Fruit fly (Drosophila melanogaster) whole organism, wandering third instar larva: ENCODE results near the gene tutl.

ENCODE experiments used
- CG9705 ChIP-seq: fragments of 200-800 bp; sonication (Bioruptor generic); optimal IDR thresholded peaks from 2 replicates; lab custom pipeline; 2018; ENCODE audit warnings: missing biosample characterization, mild to moderate bottlenecking, missing genetic modification characterization
- CrebA ChIP-seq: fragments of 200-800 bp; sonication (Bioruptor generic); optimal IDR thresholded peaks from 2 replicates; lab custom pipeline; 2016; ENCODE audit warnings: missing biosample characterization, mild to moderate bottlenecking, missing genetic modification characterization, borderline replicate concordance
- Dfd ChIP-seq: fragments of >200 bp; optimal IDR thresholded peaks from 2 replicates; lab custom pipeline; 2017; ENCODE audit warnings: missing biosample characterization, missing genetic modification characterization
- Dif ChIP-seq: fragments of 200-275, 200-300 bp; sonication (Bioruptor generic); optimal IDR thresholded peaks from 2 replicates; lab custom pipeline; 2018; ENCODE audit warnings: missing biosample characterization, missing genetic modification characterization; ENCODE audit not compliant: partially characterized antibody
- GATAd ChIP-seq: sonication (Bioruptor generic); optimal IDR thresholded peaks from 2 replicates; lab custom pipeline; 2016; ENCODE audit warnings: missing biosample characterization, missing genetic modification characterization
- HLH106 ChIP-seq: fragments of 200-800 bp; optimal IDR thresholded peaks from 3 replicates; lab custom pipeline; 2019; ENCODE audit warnings: missing biosample characterization, mild to moderate bottlenecking, missing genetic modification characterization, moderate library complexity
- Hr78 ChIP-seq: fragments of >200 bp; optimal IDR thresholded peaks from 2 replicates; lab custom pipeline; 2017; ENCODE audit warnings: missing biosample characterization, missing genetic modification characterization
- Jra ChIP-seq: sonication (Bioruptor generic); optimal IDR thresholded peaks from 2 replicates; lab custom pipeline; 2016; ENCODE audit warnings: missing biosample characterization, missing genetic modification characterization
- Mio ChIP-seq: sonication (Bioruptor generic); optimal IDR thresholded peaks from 2 replicates; lab custom pipeline; 2016; ENCODE audit warnings: missing biosample characterization, missing genetic modification characterization
- Myc ChIP-seq: fragments of >200 bp; optimal IDR thresholded peaks from 2 replicates; lab custom pipeline; 2017
- OdsH ChIP-seq: fragments of 200-800 bp; sonication (Bioruptor generic); optimal IDR thresholded peaks from 2 replicates; lab custom pipeline; 2016; ENCODE audit warnings: missing biosample characterization, mild to moderate bottlenecking, missing genetic modification characterization
- Sp1 ChIP-seq: fragments of 200-800 bp; sonication (Bioruptor generic); optimal IDR thresholded peaks from 3 replicates; lab custom pipeline; 2019; ENCODE audit warnings: missing biosample characterization, mild to moderate bottlenecking, missing genetic modification characterization, moderate library complexity
- Vsx2 ChIP-seq: fragments of 200-300, 225-300 bp; sonication (Bioruptor generic); optimal IDR thresholded peaks from 2 replicates; lab custom pipeline; 2018; ENCODE audit warnings: missing biosample characterization, missing genetic modification characterization; ENCODE audit not compliant: partially characterized antibody
- brk ChIP-seq: fragments of 200-800 bp; sonication (Bioruptor generic); optimal IDR thresholded peaks from 2 replicates; lab custom pipeline; 2016; ENCODE audit warnings: missing biosample characterization, mild to moderate bottlenecking, missing genetic modification characterization
- dl ChIP-seq, 2 experiments: fragments of 175-275, 200-275 bp in 1 of 2; fragments of 200-275 bp in 1 of 2; sonication (Bioruptor generic); optimal IDR thresholded peaks; lab custom pipeline; 2018; ENCODE audit warnings: mild to moderate bottlenecking in 2 of 2, missing biosample characterization in 2 of 2, missing genetic modification characterization in 2 of 2, moderate library complexity in 2 of 2; ENCODE audit not compliant: partially characterized antibody in 2 of 2, insufficient read depth in 1 of 2
- dsf ChIP-seq: sonication (Bioruptor generic); optimal IDR thresholded peaks from 2 replicates; lab custom pipeline; 2016; ENCODE audit warnings: missing biosample characterization, missing genetic modification characterization, borderline replicate concordance
- ey ChIP-seq: fragments of 200-800 bp; sonication (Bioruptor generic); optimal IDR thresholded peaks from 2 replicates; lab custom pipeline; 2016; ENCODE audit warnings: missing biosample characterization, missing genetic modification characterization
- foxo ChIP-seq, 2 experiments: fragments of 200-800 bp; sonication (Bioruptor generic); optimal IDR thresholded peaks; 2 replicates in 1 of 2; 3 replicates in 1 of 2; lab custom pipeline; 2016 to 2017; ENCODE audit warnings: missing biosample characterization in 2 of 2, missing genetic modification characterization in 2 of 2
- fru ChIP-seq: fragments of 200-800 bp; sonication (Bioruptor generic); optimal IDR thresholded peaks from 3 replicates; lab custom pipeline; 2016; ENCODE audit warnings: missing biosample characterization, mild to moderate bottlenecking, missing genetic modification characterization
- h ChIP-seq: fragments of 200-800 bp; sonication (Bioruptor generic); optimal IDR thresholded peaks from 3 replicates; lab custom pipeline; 2016; ENCODE audit warnings: missing biosample characterization, mild to moderate bottlenecking, missing genetic modification characterization
- jim ChIP-seq: fragments of 175-275, 200-325 bp; sonication (Bioruptor generic); optimal IDR thresholded peaks from 2 replicates; lab custom pipeline; 2016; ENCODE audit warnings: missing biosample characterization, mild to moderate bottlenecking, missing genetic modification characterization
- lola ChIP-seq: fragments of >200 bp; optimal IDR thresholded peaks from 2 replicates; lab custom pipeline; 2017; ENCODE audit warnings: missing biosample characterization, missing genetic modification characterization
- pan ChIP-seq: fragments of >200 bp; optimal IDR thresholded peaks from 2 replicates; lab custom pipeline; 2017
- psq ChIP-seq: fragments of 200-800 bp; sonication (Bioruptor generic); optimal IDR thresholded peaks from 3 replicates; lab custom pipeline; 2017; ENCODE audit warnings: missing biosample characterization, mild to moderate bottlenecking, missing genetic modification characterization, moderate library complexity
- rgr ChIP-seq: fragments of 200-800 bp; sonication (Bioruptor generic); optimal IDR thresholded peaks from 3 replicates; lab custom pipeline; 2016; ENCODE audit warnings: missing biosample characterization, mild to moderate bottlenecking, missing genetic modification characterization
- sage ChIP-seq: fragments of 200-800 bp; sonication (Bioruptor generic); optimal IDR thresholded peaks from 2 replicates; lab custom pipeline; 2016; ENCODE audit warnings: missing biosample characterization, mild to moderate bottlenecking, missing genetic modification characterization
- sv ChIP-seq: fragments of 200-800 bp; sonication (Bioruptor generic); optimal IDR thresholded peaks from 3 replicates; lab custom pipeline; 2016; ENCODE audit warnings: missing biosample characterization, missing genetic modification characterization
- tai ChIP-seq: sonication (Bioruptor generic); optimal IDR thresholded peaks from 2 replicates; lab custom pipeline; 2016; ENCODE audit warnings: missing biosample characterization, missing genetic modification characterization
- usp ChIP-seq: fragments of >200 bp; optimal IDR thresholded peaks from 2 replicates; lab custom pipeline; 2017; ENCODE audit warnings: missing biosample characterization, missing genetic modification characterization
- woc ChIP-seq: sonication (Bioruptor generic); optimal IDR thresholded peaks from 2 replicates; lab custom pipeline; 2016; ENCODE audit warnings: missing biosample characterization, mild to moderate bottlenecking, missing genetic modification characterization

tutl gene

DNA sequence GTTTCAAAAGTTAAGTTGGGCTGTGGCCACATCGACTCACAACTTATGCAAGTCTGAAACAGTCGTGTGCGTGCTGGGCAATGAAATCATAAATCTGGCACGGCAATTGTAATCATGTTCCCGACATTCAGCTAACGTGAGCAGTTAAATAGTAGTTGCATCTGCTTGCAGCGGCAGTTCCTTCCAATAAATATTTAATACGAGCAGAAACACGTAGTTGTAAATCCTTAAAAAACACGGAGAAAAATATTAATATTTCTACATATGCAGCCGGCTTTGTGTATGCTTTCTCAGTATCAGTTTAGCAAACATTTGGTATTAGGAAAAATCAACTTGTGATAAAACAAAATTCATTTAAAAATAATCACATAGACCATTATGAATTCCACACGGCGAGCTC lies 25.7 kb upstream of the tutl start, which contains the start of gene CG15425:
Gene CG15425 (plus strand): TSS at position 301 of the 400 bp plus-strand sequence.
- TF ChIP-seq Vsx2 (GFP tag; lab: Kevin White, UChicago) (no peak), psq (GFP tag; lab: Kevin White, UChicago) (no peak), jim (no peak), Dfd (no peak), pan (lab: Kevin White, UChicago) (no peak), rgr (GFP tag; lab: Kevin White, UChicago) (no peak), Mio (GFP tag; lab: Kevin White, UChicago) (no peak), CG9705 (GFP tag; lab: Kevin White, UChicago) (no peak), brk (GFP tag; lab: Kevin White, UChicago) (no peak), dl (GFP tag; optimal IDR thresholded peaks at IDR 0.05; lab: Kevin White, UChicago; ENCODE audit: insufficient read depth in 1 of 2, partially characterized antibody in 2 of 2) (no peak), Jra (no peak), Dif (no peak), sv (GFP tag; lab: Kevin White, UChicago) (no peak), ey (GFP tag; lab: Kevin White, UChicago) (no peak), usp (GFP tag; lab: Kevin White, UChicago) (no peak), Sp1 (GFP tag; lab: Kevin White, UChicago) (no peak), CrebA (GFP tag; lab: Kevin White, UChicago) (no peak), sage (GFP tag; lab: Kevin White, UChicago) (no peak), tai (GFP tag; lab: Kevin White, UChicago) (no peak)

DNA sequence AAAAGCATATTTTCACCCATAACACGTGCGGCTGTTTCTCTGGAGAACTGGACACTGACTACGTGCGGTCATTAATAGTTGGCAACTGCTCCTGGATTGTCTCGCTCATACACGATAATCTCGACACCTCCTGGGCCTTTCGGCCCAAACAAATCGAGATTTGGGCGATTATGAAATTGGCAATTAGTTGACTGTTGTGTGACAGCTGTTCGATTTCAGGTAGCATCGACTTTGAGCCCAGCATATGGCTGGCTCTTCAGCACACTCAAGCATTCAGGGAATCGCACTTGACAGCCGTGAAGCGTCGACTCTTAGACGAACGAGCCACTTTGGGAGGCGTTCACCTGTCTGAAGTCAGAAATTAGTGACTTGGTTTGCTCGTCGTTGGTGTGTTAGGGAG lies 1.7 kb upstream of the tutl start, which contains the start of gene Art2:
Gene Art2 (minus strand): TSS at position 101 of the 400 bp plus-strand sequence.
- TF ChIP-seq dsf (GFP tag; lab: Kevin White, UChicago) = no peak
- TF ChIP-seq sv (GFP tag; lab: Kevin White, UChicago) = no peak
- no peak for TF ChIP-seq Sp1 (GFP tag; lab: Kevin White, UChicago)
- TF ChIP-seq Hr78 (GFP tag; lab: Kevin White, UChicago) = no peak
- no peak for TF ChIP-seq Dfd
- no peak for TF ChIP-seq psq (GFP tag; lab: Kevin White, UChicago)
- TF ChIP-seq Myc (lab: Kevin White, UChicago) = no peak
- no peak for TF ChIP-seq ey (GFP tag; lab: Kevin White, UChicago)
- TF ChIP-seq tai (GFP tag; lab: Kevin White, UChicago) = no peak
- no peak for TF ChIP-seq OdsH (GFP tag; lab: Kevin White, UChicago)
- TF ChIP-seq lola = no peak
- no peak for TF ChIP-seq fru (GFP tag; lab: Kevin White, UChicago)
- TF ChIP-seq jim = no peak
- no peak for TF ChIP-seq GATAd (GFP tag; lab: Kevin White, UChicago)
- no peak for TF ChIP-seq Dif

DNA sequence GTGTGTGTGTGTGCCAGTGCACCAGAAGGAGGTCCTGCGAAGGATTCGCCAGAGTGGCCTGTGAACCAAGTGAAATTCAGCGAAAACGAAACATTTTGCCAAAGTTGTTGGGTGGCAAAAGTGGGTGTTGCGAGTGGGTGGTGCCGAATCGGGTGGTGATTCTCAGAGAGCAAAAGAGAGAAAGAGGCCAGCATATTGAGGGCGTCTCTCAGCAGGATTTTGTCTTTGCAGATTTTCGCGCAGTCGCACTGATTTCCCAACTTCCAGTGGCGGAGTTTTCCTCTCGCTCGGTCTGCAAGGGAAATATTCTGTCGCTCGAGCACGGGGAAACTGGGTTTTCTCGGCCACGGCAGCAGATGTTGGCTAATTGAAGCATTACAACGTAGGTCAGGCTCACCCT lies 1.1 kb upstream of the tutl start:
- TF ChIP-seq Dfd = peak; percentile 54
- no peak for TF ChIP-seq brk (GFP tag; lab: Kevin White, UChicago)

DNA sequence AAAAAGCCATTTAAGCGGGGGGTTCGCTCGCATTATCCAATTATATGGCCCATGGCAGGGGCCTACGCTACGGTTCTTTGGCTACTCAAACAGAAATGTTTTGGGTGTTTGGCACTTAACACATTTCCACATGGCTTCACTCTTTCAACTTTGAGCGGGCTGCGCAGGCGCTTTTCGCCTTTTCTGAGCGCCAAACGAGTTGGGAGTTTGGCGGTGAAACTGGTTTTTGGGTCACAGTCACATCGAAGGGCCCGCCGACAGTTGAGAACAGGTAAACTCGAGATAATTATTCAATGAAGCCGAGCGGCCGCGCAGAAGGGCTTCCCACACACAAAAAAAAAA lies 638 bp upstream of the tutl start:
- TF ChIP-seq jim (no peak), Vsx2 (GFP tag; lab: Kevin White, UChicago) (peak; percentile 57), sage (GFP tag; lab: Kevin White, UChicago) (no peak), dsf (GFP tag; lab: Kevin White, UChicago) (no peak), h (GFP tag; lab: Kevin White, UChicago) (no peak), Dif (peak; percentile 50), Myc (lab: Kevin White, UChicago) (no peak), Dfd (no peak)
- TF ChIP-seq, all 38 proteins: peak for 2

DNA sequence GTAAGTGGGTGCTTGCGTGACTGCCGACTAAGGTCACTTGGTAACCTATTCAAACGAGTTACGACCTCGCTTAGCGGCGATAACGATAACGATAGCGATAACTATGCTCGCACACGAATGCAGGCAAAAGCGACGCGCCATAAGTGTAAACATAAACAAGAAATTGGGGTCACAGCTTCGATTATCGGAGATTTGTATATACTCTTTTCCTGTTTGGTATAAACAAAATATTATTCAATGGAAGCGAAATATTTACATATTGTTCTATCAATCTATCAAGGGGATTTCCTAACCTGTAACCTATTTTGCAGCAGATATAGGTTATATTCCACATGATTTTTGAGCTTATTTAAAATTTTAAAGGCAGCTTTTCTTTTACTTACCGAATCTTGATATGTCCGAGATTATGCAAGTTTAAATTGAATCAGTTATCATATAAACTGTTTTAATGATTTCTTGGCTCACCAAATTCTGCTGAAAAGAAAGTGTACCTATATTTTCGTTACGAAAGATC lies 3.1 kb downstream of the tutl start:
- TF ChIP-seq HLH106 (tag; lab: Kevin White, UChicago) (no peak), foxo (GFP tag; optimal IDR thresholded peaks at IDR 0.05; lab: Kevin White, UChicago) (peak in 1 of 2 experiments; percentile 35), woc (GFP tag; lab: Kevin White, UChicago) (peak; percentile 61)
